Fruit fly (Drosophila melanogaster) whole organism, embryonic: ENCODE data around the gene CG5050.

Source experiments
- Aef1 ChIP-seq: fragments of 200-800 bp; sonication (Bioruptor generic); IDR thresholded peaks from 3 replicates; pipeline ENCODE4 v1.3.6; 2022; ENCODE audit warnings: missing biosample characterization, missing genetic modification characterization
- B-H1 ChIP-seq: fragments of 200-800 bp; sonication (Bioruptor generic); IDR thresholded peaks from 3 replicates; pipeline ENCODE4 v1.3.6; 2022; ENCODE audit warnings: missing biosample characterization, missing genetic modification characterization
- CG10147 ChIP-seq: fragments of 200-800 bp; sonication (Bioruptor generic); optimal IDR thresholded peaks from 2 replicates; lab custom pipeline; 2019; ENCODE audit warnings: missing biosample characterization, mild to moderate bottlenecking, missing genetic modification characterization, moderate library complexity
- CG10543 ChIP-seq: fragments of 200-800 bp; sonication (Bioruptor generic); optimal IDR thresholded peaks from 3 replicates; lab custom pipeline; 2017; ENCODE audit warnings: missing biosample characterization, mild to moderate bottlenecking, missing genetic modification characterization, moderate library complexity
- CG11398 ChIP-seq: fragments of 200-800 bp; sonication (Bioruptor generic); optimal IDR thresholded peaks from 2 replicates; lab custom pipeline; 2016; ENCODE audit warnings: missing biosample characterization, missing genetic modification characterization
- CG11504 ChIP-seq: fragments of 200-800 bp; sonication (Bioruptor generic); optimal IDR thresholded peaks from 3 replicates; lab custom pipeline; 2019; ENCODE audit warnings: missing biosample characterization, mild to moderate bottlenecking, missing genetic modification characterization, moderate library complexity
- CG12659 ChIP-seq: fragments of 200-800 bp; sonication (Bioruptor generic); optimal IDR thresholded peaks from 3 replicates; lab custom pipeline; 2017; ENCODE audit warnings: mild to moderate bottlenecking, missing biosample characterization, missing genetic modification reagents, missing genetic modification characterization
- CG13424 ChIP-seq: fragments of 200-800 bp; sonication (Bioruptor generic); optimal IDR thresholded peaks from 2 replicates; lab custom pipeline; 2019; ENCODE audit warnings: missing biosample characterization, mild to moderate bottlenecking, missing genetic modification characterization, moderate library complexity
- CG17612 ChIP-seq: fragments of 200-800 bp; sonication (Bioruptor generic); IDR thresholded peaks from 2 replicates; pipeline ENCODE4 v1.3.6; 2022; ENCODE audit warnings: missing biosample characterization, missing genetic modification characterization
- CG18011 ChIP-seq: fragments of 200-800 bp; sonication (Bioruptor generic); optimal IDR thresholded peaks from 2 replicates; lab custom pipeline; 2017; ENCODE audit warnings: missing biosample characterization, missing genetic modification characterization, mild to moderate bottlenecking, moderate library complexity, missing genotype
- CG1832 ChIP-seq: fragments of 200-800 bp; sonication (Bioruptor generic); optimal IDR thresholded peaks from 2 replicates; lab custom pipeline; 2017; ENCODE audit warnings: missing biosample characterization, mild to moderate bottlenecking, missing genetic modification characterization, inconsistent platforms
- CG18476 ChIP-seq: fragments of 200-800 bp; sonication (Bioruptor generic); optimal IDR thresholded peaks from 2 replicates; lab custom pipeline; 2016; ENCODE audit warnings: missing biosample characterization, mild to moderate bottlenecking, missing genetic modification characterization
- CG2120 ChIP-seq: fragments of 200-800 bp; sonication (Bioruptor generic); optimal IDR thresholded peaks from 3 replicates; lab custom pipeline; 2016; ENCODE audit warnings: missing biosample characterization, missing genetic modification characterization
- CG34422 ChIP-seq: fragments of 200-800 bp; sonication (Bioruptor generic); IDR thresholded peaks from 3 replicates; pipeline ENCODE4 v1.3.6; 2022; ENCODE audit warnings: missing biosample characterization, missing genetic modification characterization
- CG42726 ChIP-seq: fragments of 200-800 bp; sonication (Bioruptor generic); IDR thresholded peaks from 2 replicates; pipeline ENCODE4 v1.3.6; 2022; ENCODE audit warnings: missing biosample characterization, missing genetic modification characterization; ENCODE audit not compliant: partially characterized antibody
- CG4617 ChIP-seq: fragments of 200-800 bp; sonication (Bioruptor generic); optimal IDR thresholded peaks from 3 replicates; lab custom pipeline; 2016; ENCODE audit warnings: missing biosample characterization, missing genetic modification characterization, borderline replicate concordance
- CG4820 ChIP-seq: fragments of 200-800 bp; sonication (Bioruptor generic); optimal IDR thresholded peaks from 3 replicates; lab custom pipeline; 2016; ENCODE audit warnings: missing biosample characterization, missing genetic modification characterization
- CG7556 ChIP-seq: fragments of 200-800 bp; sonication (Bioruptor generic); optimal IDR thresholded peaks from 2 replicates; lab custom pipeline; 2017; ENCODE audit warnings: missing biosample characterization, mild to moderate bottlenecking, missing genetic modification characterization
- CG8281 ChIP-seq: fragments of 200-800 bp; sonication (Bioruptor generic); optimal IDR thresholded peaks from 2 replicates; lab custom pipeline; 2018; ENCODE audit warnings: missing biosample characterization, mild to moderate bottlenecking, missing genetic modification characterization, moderate library complexity
- CrebB ChIP-seq: fragments of 200-800 bp; sonication (Bioruptor generic); optimal IDR thresholded peaks from 3 replicates; lab custom pipeline; 2018; ENCODE audit warnings: missing biosample characterization, mild to moderate bottlenecking, missing genetic modification characterization
- HLHmδ ChIP-seq: fragments of 200-800 bp; sonication (Bioruptor generic); optimal IDR thresholded peaks from 2 replicates; lab custom pipeline; 2018; ENCODE audit warnings: missing biosample characterization, mild to moderate bottlenecking, missing genetic modification characterization, moderate library complexity
- Lim3 ChIP-seq: fragments of 200-800 bp; sonication (Bioruptor generic); IDR thresholded peaks from 2 replicates; pipeline ENCODE4 v1.3.6; 2022; ENCODE audit warnings: missing biosample characterization, missing genetic modification characterization
- MTF-1 ChIP-seq: fragments of 200-800 bp; sonication (Bioruptor generic); optimal IDR thresholded peaks from 2 replicates; lab custom pipeline; 2018; ENCODE audit warnings: missing biosample characterization, mild to moderate bottlenecking, missing genetic modification characterization, borderline replicate concordance
- Nf-YB ChIP-seq: fragments of 200-800 bp; sonication (Bioruptor generic); optimal IDR thresholded peaks from 3 replicates; lab custom pipeline; 2019; ENCODE audit warnings: missing biosample characterization, mild to moderate bottlenecking, missing genetic modification characterization, moderate library complexity
- Oli ChIP-seq: fragments of 200-800 bp; sonication (Bioruptor generic); optimal IDR thresholded peaks from 2 replicates; lab custom pipeline; 2018; ENCODE audit warnings: missing biosample characterization, mild to moderate bottlenecking, missing genetic modification characterization, moderate library complexity
- Rfx ChIP-seq: fragments of 200-800 bp; sonication (Bioruptor generic); IDR thresholded peaks from 2 replicates; pipeline ENCODE4 v1.3.6; 2022; ENCODE audit warnings: missing biosample characterization, missing genetic modification characterization
- Rx ChIP-seq: fragments of 200-800 bp; sonication (Bioruptor generic); IDR thresholded peaks from 2 replicates; pipeline ENCODE4 v1.3.6; 2022; ENCODE audit warnings: missing biosample characterization, missing genetic modification characterization
- Vsx1 ChIP-seq: fragments of 200-800 bp; sonication (Bioruptor generic); optimal IDR thresholded peaks from 2 replicates; lab custom pipeline; 2017; ENCODE audit warnings: missing biosample characterization, mild to moderate bottlenecking, missing genetic modification characterization, missing genetic modification reagents
- YL-1 ChIP-seq: fragments of 200-800 bp; sonication (Bioruptor generic); optimal IDR thresholded peaks from 3 replicates; lab custom pipeline; 2017; ENCODE audit warnings: missing biosample characterization, mild to moderate bottlenecking, missing genetic modification characterization
- ab ChIP-seq: fragments of 200-800 bp; sonication (Bioruptor generic); optimal IDR thresholded peaks from 2 replicates; lab custom pipeline; 2016; ENCODE audit warnings: missing biosample characterization, missing genetic modification characterization
- ara ChIP-seq: fragments of 200-800 bp; sonication (Bioruptor generic); IDR thresholded peaks from 2 replicates; pipeline ENCODE4 v1.3.6; 2022; ENCODE audit warnings: missing biosample characterization, missing genetic modification characterization
- chif ChIP-seq, 2 experiments: fragments of 200-800 bp; sonication (Bioruptor generic); optimal IDR thresholded peaks; 3 replicates each; lab custom pipeline; 2016; ENCODE audit warnings: missing biosample characterization in 2 of 2, missing genetic modification characterization in 2 of 2
- exex ChIP-seq: fragments of 200-800 bp; sonication (Bioruptor generic); optimal IDR thresholded peaks from 4 replicates; lab custom pipeline; 2018; ENCODE audit warnings: missing biosample characterization, mild to moderate bottlenecking, missing genetic modification characterization, moderate library complexity
- fu2 ChIP-seq: fragments of 200-800 bp; sonication (Bioruptor generic); optimal IDR thresholded peaks from 2 replicates; lab custom pipeline; 2016; ENCODE audit warnings: missing biosample characterization, missing genetic modification characterization
- gcm ChIP-seq: fragments of 200-800 bp; sonication (Bioruptor generic); optimal IDR thresholded peaks from 2 replicates; lab custom pipeline; 2019; ENCODE audit warnings: missing biosample characterization, mild to moderate bottlenecking, missing genetic modification characterization, moderate library complexity
- gro ChIP-seq: fragments of 200-800 bp; sonication (Bioruptor generic); optimal IDR thresholded peaks from 2 replicates; lab custom pipeline; 2016; ENCODE audit warnings: missing biosample characterization, missing genetic modification characterization
- gsb-n ChIP-seq: fragments of 200-800 bp; sonication (Bioruptor generic); optimal IDR thresholded peaks from 3 replicates; lab custom pipeline; 2018; ENCODE audit warnings: missing biosample characterization, mild to moderate bottlenecking, missing genetic modification characterization
- h ChIP-seq: fragments of >200 bp; optimal IDR thresholded peaks from 2 replicates; lab custom pipeline; 2017
- inv ChIP-seq: fragments of 200-800 bp; sonication (Bioruptor generic); IDR thresholded peaks from 2 replicates; pipeline ENCODE4 v1.3.6; 2022; ENCODE audit warnings: missing biosample characterization, missing genetic modification characterization; ENCODE audit not compliant: partially characterized antibody
- knrl ChIP-seq: fragments of 200-800 bp; sonication (Bioruptor generic); IDR thresholded peaks from 3 replicates; pipeline ENCODE4 v1.3.6; 2022; ENCODE audit warnings: missing biosample characterization, missing genetic modification characterization; ENCODE audit not compliant: partially characterized antibody
- lab ChIP-seq: fragments of 200-800 bp; sonication (Bioruptor generic); optimal IDR thresholded peaks from 3 replicates; lab custom pipeline; 2017; ENCODE audit warnings: missing biosample characterization, missing genetic modification characterization, mild to moderate bottlenecking, moderate library complexity, missing genetic modification reagents
- nerfin-2 ChIP-seq: fragments of 200-800 bp; sonication (Bioruptor generic); IDR thresholded peaks from 2 replicates; pipeline ENCODE4 v1.3.6; 2022; ENCODE audit warnings: missing biosample characterization, missing genetic modification characterization; ENCODE audit not compliant: partially characterized antibody
- peb ChIP-seq: fragments of 200-800 bp; sonication (Bioruptor generic); IDR thresholded peaks from 2 replicates; pipeline ENCODE4 v1.3.6; 2022; ENCODE audit warnings: missing biosample characterization, missing genetic modification characterization
- ranshi ChIP-seq: fragments of 200-800 bp; sonication (Bioruptor generic); IDR thresholded peaks from 2 replicates; pipeline ENCODE4 v1.3.6; 2022; ENCODE audit warnings: missing biosample characterization, missing genetic modification characterization
- rib ChIP-seq: fragments of 200-800 bp; sonication (Bioruptor generic); IDR thresholded peaks from 2 replicates; pipeline ENCODE4 v1.3.6; 2022; ENCODE audit warnings: missing biosample characterization, missing genetic modification characterization
- salm ChIP-seq: fragments of 200-800 bp; sonication (Bioruptor generic); optimal IDR thresholded peaks from 2 replicates; lab custom pipeline; 2018; ENCODE audit warnings: missing biosample characterization, mild to moderate bottlenecking, missing genetic modification characterization
- stwl ChIP-seq: fragments of 200-800 bp; sonication (Bioruptor generic); optimal IDR thresholded peaks from 3 replicates; lab custom pipeline; 2018; ENCODE audit warnings: missing biosample characterization, mild to moderate bottlenecking, missing genetic modification characterization, moderate library complexity
- unc-4 ChIP-seq: fragments of 200-800 bp; sonication (Bioruptor generic); IDR thresholded peaks from 2 replicates; pipeline ENCODE4 v1.3.6; 2022; ENCODE audit warnings: missing biosample characterization, missing genetic modification characterization; ENCODE audit not compliant: partially characterized antibody
- unpg ChIP-seq: fragments of 200-800 bp; sonication (Bioruptor generic); optimal IDR thresholded peaks from 3 replicates; lab custom pipeline; 2018; ENCODE audit warnings: missing biosample characterization, mild to moderate bottlenecking, missing genetic modification characterization, moderate library complexity
- zfh1 ChIP-seq: fragments of 200-800 bp; sonication (Bioruptor generic); IDR thresholded peaks from 3 replicates; pipeline ENCODE4 v1.3.6; 2022; ENCODE audit warnings: missing biosample characterization, missing genetic modification characterization

Gene CG5050

DNA sequence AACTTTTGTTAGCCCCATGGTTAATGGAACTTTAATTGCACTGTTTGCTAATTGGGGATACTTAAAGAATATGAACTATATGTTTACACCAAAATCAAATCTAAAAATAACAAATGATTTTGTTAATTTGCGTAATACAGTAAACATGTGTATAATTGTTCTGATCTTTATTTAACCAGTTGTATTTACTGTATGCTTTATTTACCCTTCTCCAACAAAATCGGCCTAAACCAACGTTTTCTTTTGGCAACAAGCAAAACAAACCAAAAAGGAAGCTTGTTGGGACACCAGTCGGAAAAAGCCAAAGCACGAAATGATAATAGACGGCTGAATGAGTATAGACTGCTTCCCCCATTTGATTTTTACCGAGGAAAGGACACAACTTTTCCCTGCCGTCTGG is 17.9 kb downstream of the CG5050 start (continued):
- TF ChIP-seq CG4617 (GFP tag; lab: Kevin White, UChicago) (no peak), CG4820 (GFP tag; lab: Kevin White, UChicago) (no peak), Aef1 (no peak), gsb-n (no peak), Rfx (GFP tag; lab: Robert Waterston, UW) (peak; percentile 78), CG13424 (no peak), HLHmδ (GFP tag; lab: Kevin White, UChicago) (no peak), CG12659 (GFP tag; lab: Kevin White, UChicago) (peak; percentile 57), CG34422 (GFP tag; lab: Robert Waterston, UW) (peak; percentile 42; the same call in 1 of the 3 replicates), lab (GFP tag; lab: Kevin White, UChicago) (peak; percentile 95), CG11504 (tag; lab: Kevin White, UChicago) (no peak), CG1832 (GFP tag; lab: Kevin White, UChicago) (no peak), stwl (tag; lab: Kevin White, UChicago) (no peak), CG11398 (GFP tag; lab: Kevin White, UChicago) (peak; percentile 47), unpg (GFP tag; lab: Kevin White, UChicago) (peak; percentile 54), YL-1 (GFP tag; lab: Kevin White, UChicago) (no peak), rib (peak; percentile 87), CG10147 (GFP tag; lab: Kevin White, UChicago) (peak; percentile 59), inv (GFP tag; lab: Robert Waterston, UW) (no peak), CG18476 (peak; percentile 19), knrl (GFP tag; lab: Robert Waterston, UW) (no peak), ara (no peak), Lim3 (no peak), fu2 (GFP tag; lab: Kevin White, UChicago) (peak; percentile 34), CG18011 (GFP tag; lab: Kevin White, UChicago) (peak; percentile 57), Oli (no peak), CG42726 (no peak), gcm (GFP tag; lab: Kevin White, UChicago) (no peak), CG17612 (peak; percentile 44; the same call in 1 of the 2 replicates), gro (GFP tag; lab: Kevin White, UChicago) (peak; percentile 93), CG8281 (tag; lab: Kevin White, UChicago) (no peak), exex (tag; lab: Kevin White, UChicago) (peak; percentile 33), CG10543 (GFP tag; lab: Kevin White, UChicago) (peak; percentile 69), Nf-YB (GFP tag; lab: Kevin White, UChicago) (no peak), CrebB (tag; lab: Kevin White, UChicago) (peak; percentile 69), h (lab: Kevin White, UChicago) (no peak), ranshi (peak; percentile 32; the same call in 1 of the 2 replicates), Vsx1 (peak; percentile 33), salm (tag; lab: Kevin White, UChicago) (no peak), B-H1 (GFP tag; lab: Robert Waterston, UW) (peak; percentile 19; the same call in 1 of the 3 replicates), ab (GFP tag; lab: Kevin White, UChicago) (no peak), chif (GFP tag; optimal IDR thresholded peaks at IDR 0.05; lab: Kevin White, UChicago) (peak in 1 of 2 experiments; percentile 27), zfh1 (no peak), CG2120 (peak; percentile 83), nerfin-2 (GFP tag; lab: Robert Waterston, UW) (no peak), Rx (GFP tag; lab: Robert Waterston, UW) (no peak), CG7556 (GFP tag; lab: Kevin White, UChicago) (peak; percentile 52), peb (no peak), unc-4 (GFP tag; lab: Robert Waterston, UW) (no peak), MTF-1 (GFP tag; lab: Kevin White, UChicago) (peak; percentile 28)
